Fruit fly (Drosophila melanogaster): Measurements from ENCODE around the gene Ir62a.
A peak's percentile ranks its signal among the peaks of the same experiment; 100 is the strongest.

The Ir62a gene

dm6 chr3L:1578391-1578948, 47.4 kb upstream of the Ir62a start (continued):
- TF ChIP-seq emc (GFP tag; optimal IDR thresholded peaks at IDR 0.05) (no peak), pzg (GFP tag; optimal IDR thresholded peaks at IDR 0.05) (no peak), nau (GFP tag; optimal IDR thresholded peaks at IDR 0.05) (peak; percentile 49), B-H1 (GFP tag; IDR thresholded peaks at IDR 0.05) (no peak), CG10462 (GFP tag; optimal IDR thresholded peaks at IDR 0.05) (no peak), CG33213 (GFP tag; optimal IDR thresholded peaks at IDR 0.05) (no peak), CG1603 (tag; optimal IDR thresholded peaks at IDR 0.05) (peak; percentile 24), CoRest (tag; optimal IDR thresholded peaks at IDR 0.05) (peak; percentile 7), ssp (GFP tag; IDR thresholded peaks at IDR 0.05) (no peak; the same call in 1 of the 2 replicates), CG3065 (GFP tag; optimal IDR thresholded peaks at IDR 0.05) (no peak), Hr39 (optimal IDR thresholded peaks at IDR 0.05) (no peak), mld (GFP tag; IDR thresholded peaks at IDR 0.05; ENCODE audit: partially characterized antibody) (no peak), Scr (GFP tag; IDR thresholded peaks at IDR 0.05; ENCODE audit: partially characterized antibody) (no peak), Dip2 (GFP tag; IDR thresholded peaks at IDR 0.05) (no peak), disco-r (GFP tag; optimal IDR thresholded peaks at IDR 0.05) (no peak), cad (GFP tag; optimal IDR thresholded peaks at IDR 0.05) (no peak), CG15514 (GFP tag; optimal IDR thresholded peaks at IDR 0.05) (peak; percentile 20), CrebB (tag; optimal IDR thresholded peaks at IDR 0.05) (no peak), CG17359 (tag; optimal IDR thresholded peaks at IDR 0.05) (peak; percentile 58), CG1233 (GFP tag; optimal IDR thresholded peaks at IDR 0.05) (no peak), CG10979 (tag; optimal IDR thresholded peaks at IDR 0.05) (peak; percentile 25), CG10147 (GFP tag; optimal IDR thresholded peaks at IDR 0.05) (peak; percentile 1), CG8388 (GFP tag; optimal IDR thresholded peaks at IDR 0.05) (no peak), Myb (GFP tag; optimal IDR thresholded peaks at IDR 0.05) (no peak), CG1832 (GFP tag; optimal IDR thresholded peaks at IDR 0.05) (peak; percentile 54), GATAe (GFP tag; conservative IDR thresholded peaks at IDR 0.05) (no peak), CG31441 (GFP tag; IDR thresholded peaks at IDR 0.05) (peak; percentile 28; the same call in 1 of the 2 replicates), vvl (GFP tag; IDR thresholded peaks at IDR 0.05) (peak; percentile 40; the same call in 1 of the 2 replicates), CG10565 (GFP tag; optimal IDR thresholded peaks at IDR 0.05) (no peak), Fer3 (tag; optimal IDR thresholded peaks at IDR 0.05) (peak; percentile 47)

- TF ChIP-seq CG15514 (GFP tag; optimal IDR thresholded peaks at IDR 0.05) (peak; percentile 9), Kr (GFP tag; optimal IDR thresholded peaks at IDR 0.05) (no peak), ci (GFP tag; IDR thresholded peaks at IDR 0.05) (no peak), hkb (optimal IDR thresholded peaks at IDR 0.05) (no peak), hkb (GFP tag; IDR thresholded peaks at IDR 0.05) (peak; percentile 15; the same call in 1 of the 2 replicates), CG11247 (GFP tag; IDR thresholded peaks at IDR 0.05) (0 out of 2 replicates have a peak, but pooled peaks have one; percentile 27), CG6854 (GFP tag; optimal IDR thresholded peaks at IDR 0.05) (no peak), Taf1 (GFP tag; IDR thresholded peaks at IDR 0.05) (no peak), C15 (GFP tag; IDR thresholded peaks at IDR 0.05) (no peak), Mad (GFP tag; optimal IDR thresholded peaks at IDR 0.05) (no peak), Med (GFP tag) (peak; percentile 43), ewg (GFP tag; optimal IDR thresholded peaks at IDR 0.05) (peak; percentile 85), Myb (GFP tag; optimal IDR thresholded peaks at IDR 0.05) (no peak), ase (GFP tag; IDR thresholded peaks at IDR 0.05) (no peak), NK7.1 (GFP tag; optimal IDR thresholded peaks at IDR 0.05) (no peak), Pdp1 (GFP tag; optimal IDR thresholded peaks at IDR 0.05) (peak in 1 of 2 experiments; percentile 46), ara (GFP tag; IDR thresholded peaks at IDR 0.05) (no peak), Oli (tag; optimal IDR thresholded peaks at IDR 0.05) (no peak), CG6765 (GFP tag; optimal IDR thresholded peaks at IDR 0.05) (peak; percentile 5), CG12236 (GFP tag; optimal IDR thresholded peaks at IDR 0.05) (no peak), Fer2 (tag; optimal IDR thresholded peaks at IDR 0.05) (no peak), Drgx (GFP tag; IDR thresholded peaks at IDR 0.05) (peak; percentile 37; the same call in 1 of the 2 replicates), CG7987 (GFP tag; optimal IDR thresholded peaks at IDR 0.05) (no peak), CG10462 (GFP tag; optimal IDR thresholded peaks at IDR 0.05) (no peak), CG15011 (GFP tag; optimal IDR thresholded peaks at IDR 0.05) (no peak)
Observed at dm6 chr3L:1577338-1577737, 46.3 kb upstream of the Ir62a start.
